Worm (Caenorhabditis elegans) whole organism, young adult: ENCODE data around the gene R10H10.3.

ENCODE experiments used
- B0035.1 ChIP-seq: sonication (generic microtip); optimal IDR thresholded peaks from 2 replicates; lab custom pipeline; 2016; ENCODE audit warnings: missing genetic modification characterization, mild to moderate bottlenecking, missing compliant biosample characterization, missing genotype, missing genetic modification reagents
- F23B12.7 ChIP-seq: sonication (generic microtip); optimal IDR thresholded peaks from 2 replicates; lab custom pipeline; 2017; ENCODE audit warnings: missing genetic modification characterization, mild to moderate bottlenecking, missing compliant biosample characterization, antibody characterized with exemption, moderate library complexity; ENCODE audit not compliant: insufficient read depth
- F33H1.4 ChIP-seq: fragments of 200-800 bp; sonication (Bioruptor generic); IDR thresholded peaks from 2 replicates; pipeline ENCODE4 v1.3.6; 2022; ENCODE audit warnings: missing genetic modification reagents, missing genetic modification characterization, missing compliant biosample characterization
- F57A8.1 ChIP-seq: fragments of 200-800 bp; sonication (Bioruptor generic); optimal IDR thresholded peaks from 2 replicates; lab custom pipeline; 2018; ENCODE audit warnings: mild to moderate bottlenecking, missing genetic modification characterization, moderate library complexity, missing compliant biosample characterization
- K12H6.12 ChIP-seq: fragments of 200-800 bp; sonication (Bioruptor generic); optimal IDR thresholded peaks from 2 replicates; lab custom pipeline; 2018; ENCODE audit warnings: mild to moderate bottlenecking, missing genetic modification characterization, missing compliant biosample characterization
- Y79H2A.3 ChIP-seq: fragments of 200-800 bp; sonication (Bioruptor generic); conservative IDR thresholded peaks from 2 replicates; pipeline ENCODE4 v1.3.6; 2022; ENCODE audit warnings: missing genetic modification reagents, missing genetic modification characterization, missing compliant biosample characterization
- aptf-3 ChIP-seq: fragments of 200-800 bp; sonication (Bioruptor generic); IDR thresholded peaks from 2 replicates; pipeline ENCODE4 v1.3.6; 2022; ENCODE audit warnings: missing genetic modification characterization, missing compliant biosample characterization
- cebp-1 ChIP-seq, 2 experiments: fragments of 200-800 bp in 1 of 2; sonication (Bioruptor generic) in 1 of 2; sonication (generic microtip) in 1 of 2; IDR thresholded peaks in 1 of 2; optimal IDR thresholded peaks in 1 of 2; 2 replicates each; pipeline versions ENCODE4 v1.3.6 to Lab custom; 2017 to 2022; ENCODE audit warnings: missing compliant biosample characterization in 2 of 2, missing genetic modification characterization in 2 of 2, mild to moderate bottlenecking in 1 of 2, missing genetic modification reagents in 1 of 2, moderate library complexity in 1 of 2
- cebp-2 ChIP-seq: fragments of 200-800 bp; sonication (Bioruptor generic); IDR thresholded peaks from 2 replicates; pipeline ENCODE4 v1.3.6; 2022; ENCODE audit warnings: missing genetic modification characterization, missing compliant biosample characterization
- die-1 ChIP-seq: sonication (generic microtip); optimal IDR thresholded peaks from 2 replicates; lab custom pipeline; 2016; ENCODE audit warnings: missing genotype, mild to moderate bottlenecking, missing genetic modification characterization, missing compliant biosample characterization
- efl-1 ChIP-seq: fragments of 150-350 bp; optimal IDR thresholded peaks from 2 replicates; lab custom pipeline; 2014; ENCODE audit warnings: missing biosample characterization, missing genetic modification reagents, missing genetic modification characterization
- egrh-3 ChIP-seq: fragments of 200-800 bp; sonication (Bioruptor generic); IDR thresholded peaks from 2 replicates; pipeline ENCODE4 v1.3.6; 2022; ENCODE audit warnings: missing genetic modification reagents, missing genetic modification characterization, missing compliant biosample characterization
- gei-17 ChIP-seq: fragments of 200-800 bp; sonication (Bioruptor generic); optimal IDR thresholded peaks from 2 replicates; lab custom pipeline; 2018; ENCODE audit warnings: mild to moderate bottlenecking, missing genetic modification characterization, missing compliant biosample characterization
- him-1 ChIP-seq: sonication (generic microtip); optimal IDR thresholded peaks from 2 replicates; lab custom pipeline; 2016; ENCODE audit warnings: missing genotype, missing genetic modification reagents, missing genetic modification characterization, missing compliant biosample characterization
- hlh-12 ChIP-seq: sonication (generic microtip); optimal IDR thresholded peaks from 2 replicates; lab custom pipeline; 2016; ENCODE audit warnings: missing genetic modification characterization, missing compliant biosample characterization
- lag-1 ChIP-seq: fragments of 200-800 bp; sonication (Bioruptor generic); IDR thresholded peaks from 2 replicates; pipeline ENCODE4 v1.3.6; 2022; ENCODE audit warnings: missing genetic modification reagents, missing genetic modification characterization, missing compliant biosample characterization
- lin-35 ChIP-seq, 3 experiments: fragments of 150-350 bp in 2 of 3; sonication (generic microtip) in 1 of 3; optimal IDR thresholded peaks; 2 replicates each; lab custom pipeline; 2014 to 2018; ENCODE audit warnings: missing biosample characterization in 3 of 3, missing genetic modification characterization in 3 of 3, missing genetic modification reagents in 3 of 3
- lin-40 ChIP-seq: sonication (generic microtip); optimal IDR thresholded peaks from 2 replicates; lab custom pipeline; 2016; ENCODE audit warnings: missing genetic modification characterization, mild to moderate bottlenecking, missing compliant biosample characterization, missing genotype, missing genetic modification reagents
- lin-54 ChIP-seq: fragments of 200-800 bp; sonication (Bioruptor generic); optimal IDR thresholded peaks from 2 replicates; lab custom pipeline; 2018; ENCODE audit warnings: mild to moderate bottlenecking, missing genetic modification characterization, missing compliant biosample characterization
- lsy-27 ChIP-seq: sonication (generic microtip); optimal IDR thresholded peaks from 2 replicates; lab custom pipeline; 2017; ENCODE audit warnings: missing genetic modification characterization, mild to moderate bottlenecking, missing compliant biosample characterization, antibody characterized with exemption, missing genotype, borderline replicate concordance; ENCODE audit not compliant: insufficient read depth
- madf-3 ChIP-seq: fragments of 200-800 bp; sonication (Bioruptor generic); IDR thresholded peaks from 2 replicates; pipeline ENCODE4 v1.3.6; 2022; ENCODE audit warnings: missing genetic modification reagents, missing genetic modification characterization, missing compliant biosample characterization
- madf-6 ChIP-seq: fragments of 200-800 bp; sonication (Bioruptor generic); IDR thresholded peaks from 2 replicates; pipeline ENCODE4 v1.3.6; 2022; ENCODE audit warnings: missing genetic modification reagents, missing genetic modification characterization, missing compliant biosample characterization
- madf-8 ChIP-seq: fragments of 200-800 bp; sonication (Bioruptor generic); conservative IDR thresholded peaks from 2 replicates; pipeline ENCODE4 v1.3.6; 2022; ENCODE audit warnings: missing genetic modification reagents, missing genetic modification characterization, missing compliant biosample characterization
- nfya-1 ChIP-seq: sonication (generic microtip); optimal IDR thresholded peaks from 2 replicates; lab custom pipeline; 2017; ENCODE audit warnings: antibody characterized with exemption, missing compliant biosample characterization, missing genetic modification characterization, borderline replicate concordance; ENCODE audit not compliant: insufficient read depth
- nfyb-1 ChIP-seq: fragments of 200-800 bp; sonication (Bioruptor generic); IDR thresholded peaks from 2 replicates; pipeline ENCODE4 v1.3.6; 2022; ENCODE audit warnings: missing genetic modification reagents, missing genetic modification characterization, missing compliant biosample characterization
- nhr-80 ChIP-seq: sonication (generic microtip); optimal IDR thresholded peaks from 2 replicates; lab custom pipeline; 2016; ENCODE audit warnings: missing genetic modification characterization, missing compliant biosample characterization
- nhr-90 ChIP-seq: sonication (generic microtip); optimal IDR thresholded peaks from 2 replicates; lab custom pipeline; 2016; ENCODE audit warnings: missing genotype, mild to moderate bottlenecking, missing genetic modification characterization, missing compliant biosample characterization
- snpc-4 ChIP-seq, 5 experiments: fragments of 150-350 bp in 1 of 5; sonication (generic microtip) in 4 of 5; optimal IDR thresholded peaks; 2 replicates each; lab custom pipeline; 2014 to 2018; ENCODE audit warnings: missing genetic modification characterization in 5 of 5, missing biosample characterization in 3 of 5, antibody characterized with exemption in 2 of 5, mild to moderate bottlenecking in 2 of 5, missing compliant biosample characterization in 2 of 5, missing genotype in 2 of 5, moderate library complexity in 2 of 5, missing genetic modification reagents in 1 of 5
- unc-62 ChIP-seq: fragments of 150-350 bp; optimal IDR thresholded peaks from 2 replicates; lab custom pipeline; 2014; ENCODE audit warnings: missing biosample characterization, missing genetic modification reagents, missing genetic modification characterization
- zfh-2 ChIP-seq: fragments of 200-800 bp; sonication (Bioruptor generic); conservative IDR thresholded peaks from 2 replicates; pipeline ENCODE4 v1.3.6; 2022; ENCODE audit warnings: missing genetic modification reagents, missing genetic modification characterization, missing compliant biosample characterization
- zim-3 ChIP-seq: sonication (generic microtip); optimal IDR thresholded peaks from 2 replicates; lab custom pipeline; 2017; ENCODE audit warnings: mild to moderate bottlenecking, missing genetic modification characterization, moderate library complexity, missing compliant biosample characterization
- ztf-18 ChIP-seq: sonication (generic microtip); optimal IDR thresholded peaks from 2 replicates; lab custom pipeline; 2016; ENCODE audit warnings: missing genotype, mild to moderate bottlenecking, missing genetic modification characterization, missing compliant biosample characterization

R10H10.3 gene

ce11 chrIV:10388263-10388662, at the start of gene R10H10.3:
TSS of gene R10H10.3 (plus strand) at chrIV:10388505.
- TF ChIP-seq cebp-1 (GFP tag; IDR thresholded peaks at IDR 0.05; lab: Robert Waterston, UW) = 0 out of 2 replicates have a peak, but pooled peaks have one; percentile 17
- no peak for TF ChIP-seq cebp-1 (tag; optimal IDR thresholded peaks at IDR 0.05; lab: Kevin White, UChicago)
- no peak for TF ChIP-seq lin-54
- TF ChIP-seq nhr-80 (tag; lab: Kevin White, UChicago) = peak; percentile 71
- peak; percentile 53 for TF ChIP-seq him-1 (tag; lab: Kevin White, UChicago)

ce11 chrIV:10339701-10340100, 48.6 kb upstream of the R10H10.3 start:
- TF ChIP-seq aptf-3 (GFP tag; lab: Robert Waterston, UW) (no peak), madf-3 (GFP tag; lab: Robert Waterston, UW) (no peak), nfyb-1 (no peak), F23B12.7 (tag; lab: Kevin White, UChicago) (no peak), F57A8.1 (no peak), efl-1 (no peak), lsy-27 (tag; lab: Kevin White, UChicago) (no peak), lin-40 (no peak), hlh-12 (no peak), nhr-90 (tag; lab: Kevin White, UChicago) (no peak), cebp-2 (no peak), F33H1.4 (GFP tag; lab: Robert Waterston, UW) (no peak), madf-6 (GFP tag; lab: Robert Waterston, UW) (no peak), madf-8 (GFP tag; lab: Robert Waterston, UW) (no peak), nfya-1 (tag; lab: Kevin White, UChicago) (no peak), unc-62 (GFP tag; lab: Kevin White, UChicago) (no peak)

ce11 chrIV:10341618-10342360, 46.5 kb upstream of the R10H10.3 start:
- TF ChIP-seq die-1 (tag; lab: Kevin White, UChicago) = peak; percentile 3
- no peak for TF ChIP-seq zim-3
- no peak for TF ChIP-seq Y79H2A.3 (GFP tag; lab: Robert Waterston, UW)
- peak in 1 of 3 experiments; percentile 43 for TF ChIP-seq lin-35 (GFP tag; optimal IDR thresholded peaks at IDR 0.05; lab: Kevin White, UChicago)
- peak; percentile 76 for TF ChIP-seq zfh-2 (GFP tag; lab: Robert Waterston, UW)
- TF ChIP-seq nhr-80 (tag; lab: Kevin White, UChicago) = no peak
- no peak for TF ChIP-seq snpc-4 (GFP tag; optimal IDR thresholded peaks at IDR 0.05; lab: Kevin White, UChicago)
- peak in 2 of 4 experiments; percentile 7 to 18 for TF ChIP-seq snpc-4 (tag; optimal IDR thresholded peaks at IDR 0.05; lab: Kevin White, UChicago)
- TF ChIP-seq egrh-3 (GFP tag; lab: Robert Waterston, UW) = 0 out of 2 replicates have a peak, but pooled peaks have one; percentile 48
- TF ChIP-seq madf-8 (GFP tag; lab: Robert Waterston, UW) = no peak
- TF ChIP-seq ztf-18 (tag; lab: Kevin White, UChicago) = peak; percentile 14
- TF ChIP-seq B0035.1 (tag; lab: Kevin White, UChicago) = peak; percentile 20
- peak; percentile 19 for TF ChIP-seq F23B12.7 (tag; lab: Kevin White, UChicago)
- no peak for TF ChIP-seq gei-17 (GFP tag; lab: Kevin White, UChicago)
- TF ChIP-seq K12H6.12 = peak; percentile 36
- TF ChIP-seq lag-1 (GFP tag; lab: Robert Waterston, UW) = no peak
